Worm (Caenorhabditis elegans) whole organism, early embryonic: ENCODE data around the gene spe-19.

Experiments used
- B0310.2 ChIP-seq: sonication (generic microtip); optimal IDR thresholded peaks from 2 replicates; lab custom pipeline; 2016; ENCODE audit warnings: mild to moderate bottlenecking, missing genetic modification characterization, missing compliant biosample characterization
- F13C5.2 ChIP-seq: sonication (generic microtip); optimal IDR thresholded peaks from 2 replicates; lab custom pipeline; 2017; ENCODE audit warnings: mild to moderate bottlenecking, missing genetic modification characterization, inconsistent platforms, missing compliant biosample characterization
- aly-1 ChIP-seq: sonication (generic microtip); optimal IDR thresholded peaks from 2 replicates; lab custom pipeline; 2016; ENCODE audit warnings: missing genetic modification characterization, missing compliant biosample characterization
- ama-1 ChIP-seq: fragments of 150-350 bp; optimal IDR thresholded peaks from 2 replicates; lab custom pipeline; 2014
- ceh-13 ChIP-seq: fragments of 200-800 bp; sonication (Bioruptor generic); optimal IDR thresholded peaks from 2 replicates; lab custom pipeline; 2018; ENCODE audit warnings: mild to moderate bottlenecking, missing genetic modification characterization, missing compliant biosample characterization
- ceh-36 ChIP-seq: sonication (generic microtip); optimal IDR thresholded peaks from 2 replicates; lab custom pipeline; 2016; ENCODE audit warnings: missing genetic modification characterization, inconsistent platforms, missing compliant biosample characterization
- ets-7 ChIP-seq: sonication (generic microtip); optimal IDR thresholded peaks from 2 replicates; lab custom pipeline; 2016; ENCODE audit warnings: missing genotype, missing genetic modification characterization, missing compliant biosample characterization
- flt-1 ChIP-seq: fragments of 200-800 bp; sonication (Bioruptor generic); IDR thresholded peaks from 2 replicates; pipeline ENCODE4 v1.3.6; 2022; ENCODE audit warnings: missing genetic modification characterization, missing compliant biosample characterization
- hmbx-1 ChIP-seq: sonication (generic microtip); optimal IDR thresholded peaks from 2 replicates; lab custom pipeline; 2016; ENCODE audit warnings: mild to moderate bottlenecking, missing genetic modification characterization, missing compliant biosample characterization
- hmg-4 ChIP-seq: fragments of 200-800 bp; sonication (Bioruptor generic); optimal IDR thresholded peaks from 2 replicates; lab custom pipeline; 2018; ENCODE audit warnings: mild to moderate bottlenecking, missing genetic modification characterization, missing compliant biosample characterization
- hnd-1 ChIP-seq: sonication (generic microtip); optimal IDR thresholded peaks from 2 replicates; lab custom pipeline; 2016; ENCODE audit warnings: missing genetic modification characterization, missing compliant biosample characterization
- pes-1 ChIP-seq: fragments of 200-800 bp; sonication (Bioruptor generic); IDR thresholded peaks from 2 replicates; pipeline ENCODE4 v1.3.6; 2022; ENCODE audit warnings: missing genetic modification reagents, missing genetic modification characterization, missing compliant biosample characterization
- scrt-1 ChIP-seq: fragments of 200-800 bp; sonication (Bioruptor generic); IDR thresholded peaks from 2 replicates; pipeline ENCODE4 v1.3.6; 2022; ENCODE audit warnings: missing genetic modification characterization, missing compliant biosample characterization
- sea-1 ChIP-seq: fragments of 200-800 bp; sonication (Bioruptor generic); conservative IDR thresholded peaks from 2 replicates; pipeline ENCODE4 v1.3.6; 2022; ENCODE audit warnings: missing genetic modification characterization, missing compliant biosample characterization
- tbx-11 ChIP-seq: fragments of 200-800 bp; sonication (Bioruptor generic); IDR thresholded peaks from 2 replicates; pipeline ENCODE4 v1.3.6; 2022; ENCODE audit warnings: missing genetic modification characterization, missing compliant biosample characterization
- tbx-37 ChIP-seq: fragments of 200-800 bp; sonication (Bioruptor generic); conservative IDR thresholded peaks from 2 replicates; pipeline ENCODE4 v1.3.6; 2022; ENCODE audit warnings: missing genetic modification reagents, missing genetic modification characterization, missing compliant biosample characterization
- tra-4 ChIP-seq: sonication (generic microtip); optimal IDR thresholded peaks from 2 replicates; lab custom pipeline; 2017; ENCODE audit warnings: missing genetic modification characterization, missing compliant biosample characterization

Gene spe-19

DNA sequence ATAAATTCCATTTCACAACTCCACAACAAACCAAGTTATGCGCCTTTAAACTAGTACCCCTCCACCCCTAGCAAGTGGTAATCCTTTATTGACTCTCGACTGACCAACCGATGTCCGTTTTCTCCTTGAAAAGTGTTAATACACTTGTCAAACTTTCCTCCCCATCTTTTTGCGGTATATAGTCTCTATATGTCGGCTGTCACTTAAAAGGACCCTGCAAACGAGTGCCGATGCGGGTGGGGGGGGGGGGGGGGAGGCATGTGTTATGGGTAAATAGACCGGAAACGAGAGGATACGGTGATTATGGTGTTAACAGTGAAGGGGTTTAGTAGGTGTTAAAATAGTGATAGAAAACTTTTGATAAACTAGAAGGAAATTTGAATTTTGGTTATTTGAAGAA, 17.9 kb upstream of the spe-19 start:
- TF ChIP-seq pes-1 (GFP tag; lab: Robert Waterston, UW) (no peak), hmg-4 (GFP tag; lab: Kevin White, UChicago) (no peak), tra-4 (no peak), ama-1 (no peak), tbx-11 (GFP tag; lab: Robert Waterston, UW) (no peak), scrt-1 (GFP tag; lab: Robert Waterston, UW) (no peak), ets-7 (tag; lab: Kevin White, UChicago) (no peak)

DNA sequence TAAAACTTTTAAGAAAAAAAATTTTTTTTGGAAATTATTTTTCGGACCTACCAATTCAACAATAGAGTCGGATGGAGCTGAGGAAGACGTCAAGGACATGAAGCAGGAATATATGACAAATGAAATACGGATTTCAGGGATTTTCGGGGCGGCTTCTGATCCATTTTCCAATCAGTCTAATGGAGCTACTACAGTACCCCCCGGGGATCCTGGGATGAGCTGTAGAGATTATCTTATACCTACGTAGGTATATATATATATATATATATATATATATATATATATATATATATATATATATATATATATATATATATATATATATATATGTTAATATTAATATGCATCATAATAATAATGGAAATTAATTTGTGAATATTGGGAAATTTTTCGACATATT, 16.9 kb upstream of the spe-19 start, which contains the start of gene ttx-1:
Gene ttx-1, minus strand, starts transcription at position 101 of the 400 bp plus-strand sequence.
- TF ChIP-seq ceh-36 (tag; lab: Kevin White, UChicago) = no peak

DNA sequence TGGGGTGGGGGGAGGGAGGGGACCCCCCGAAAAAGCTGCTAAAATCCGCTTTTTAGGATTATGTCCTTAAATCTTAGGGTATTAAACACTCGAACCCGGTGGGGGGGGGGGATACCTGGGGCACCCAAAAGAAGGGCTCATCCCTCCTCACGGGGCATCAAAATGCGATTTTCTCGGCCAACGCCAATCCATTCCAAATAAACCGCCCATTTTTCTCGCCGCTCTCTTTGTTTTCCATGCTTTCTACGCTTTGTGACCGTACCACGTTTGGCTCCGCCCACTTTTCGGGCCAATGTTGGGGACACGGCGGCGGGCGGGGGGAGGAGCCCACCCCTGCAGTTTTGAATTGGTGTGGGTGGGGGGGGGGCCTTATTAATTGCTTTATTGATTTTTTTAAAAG, 14.3 kb upstream of the spe-19 start:
- TF ChIP-seq ceh-13 (no peak), ets-7 (tag; lab: Kevin White, UChicago) (no peak), hmbx-1 (tag; lab: Kevin White, UChicago) (no peak), hnd-1 (tag; lab: Kevin White, UChicago) (no peak), F13C5.2 (tag; lab: Kevin White, UChicago) (no peak), pes-1 (GFP tag; lab: Robert Waterston, UW) (0 out of 2 replicates have a peak, but pooled peaks have one; percentile 11), B0310.2 (tag; lab: Kevin White, UChicago) (no peak), scrt-1 (GFP tag; lab: Robert Waterston, UW) (0 out of 2 replicates have a peak, but pooled peaks have one; percentile 44), flt-1 (GFP tag; lab: Robert Waterston, UW) (no peak), ceh-36 (tag; lab: Kevin White, UChicago) (peak; percentile 60), ama-1 (no peak), hmg-4 (GFP tag; lab: Kevin White, UChicago) (no peak), aly-1 (no peak), tbx-11 (GFP tag; lab: Robert Waterston, UW) (no peak), sea-1 (GFP tag; lab: Robert Waterston, UW) (no peak), tbx-37 (GFP tag; lab: Robert Waterston, UW) (no peak), tra-4 (no peak)

DNA sequence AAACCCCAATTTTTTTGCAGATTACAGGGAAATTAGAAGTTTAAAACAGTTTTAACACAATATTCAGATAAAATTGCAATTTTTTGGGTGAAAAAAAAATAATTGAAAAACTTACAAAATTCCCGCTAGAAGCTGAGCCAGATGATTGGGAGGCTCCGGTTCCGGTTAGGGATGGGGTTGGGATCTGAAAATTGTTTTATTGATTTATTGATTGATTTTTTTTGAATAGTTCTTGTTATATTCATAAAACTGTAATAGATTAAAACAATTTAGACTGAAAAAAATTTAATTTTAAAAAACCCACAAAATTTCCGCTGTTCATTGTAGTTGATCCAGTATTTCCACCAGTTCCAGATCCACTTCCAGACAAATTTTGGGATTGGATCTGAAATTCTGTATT, 12.2 kb upstream of the spe-19 start:
- TF ChIP-seq hmg-4 (GFP tag; lab: Kevin White, UChicago) (no peak), tbx-11 (GFP tag; lab: Robert Waterston, UW) (no peak), B0310.2 (tag; lab: Kevin White, UChicago) (no peak), flt-1 (GFP tag; lab: Robert Waterston, UW) (no peak), pes-1 (GFP tag; lab: Robert Waterston, UW) (no peak), scrt-1 (GFP tag; lab: Robert Waterston, UW) (no peak), ceh-36 (tag; lab: Kevin White, UChicago) (no peak), ama-1 (no peak), tbx-37 (GFP tag; lab: Robert Waterston, UW) (no peak), hmbx-1 (tag; lab: Kevin White, UChicago) (no peak)

DNA sequence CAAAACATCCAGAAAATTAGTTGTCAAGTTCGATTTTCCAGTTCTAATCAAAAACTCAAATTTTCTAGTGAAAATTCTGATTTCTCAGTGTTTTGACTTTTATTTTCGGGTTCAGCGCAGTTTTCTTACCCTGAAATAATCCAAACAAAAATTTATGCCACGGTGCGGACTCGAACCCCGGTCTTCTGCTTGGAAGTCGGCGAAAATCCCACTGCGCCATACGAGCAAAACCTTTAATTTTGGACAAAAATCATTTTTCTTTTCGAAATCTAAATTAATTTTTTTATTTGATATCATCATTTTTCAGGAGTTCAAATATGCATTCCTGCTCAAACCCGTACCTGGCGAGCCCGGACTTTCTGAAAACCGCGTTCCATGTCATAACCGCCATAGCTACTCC, 1.9 kb upstream of the spe-19 start, which contains the start of gene srh-233:
Gene srh-233, plus strand, starts transcription at position 301 of the 400 bp plus-strand sequence.
- TF ChIP-seq tbx-37 (GFP tag; lab: Robert Waterston, UW) (no peak), ceh-36 (tag; lab: Kevin White, UChicago) (no peak), B0310.2 (tag; lab: Kevin White, UChicago) (no peak), flt-1 (GFP tag; lab: Robert Waterston, UW) (no peak), hmg-4 (GFP tag; lab: Kevin White, UChicago) (no peak), scrt-1 (GFP tag; lab: Robert Waterston, UW) (no peak), hmbx-1 (tag; lab: Kevin White, UChicago) (no peak), hnd-1 (tag; lab: Kevin White, UChicago) (no peak), tbx-11 (GFP tag; lab: Robert Waterston, UW) (no peak), aly-1 (no peak), tra-4 (no peak), pes-1 (GFP tag; lab: Robert Waterston, UW) (no peak), ets-7 (tag; lab: Kevin White, UChicago) (no peak), ama-1 (no peak), ceh-13 (no peak), sea-1 (GFP tag; lab: Robert Waterston, UW) (no peak)

DNA sequence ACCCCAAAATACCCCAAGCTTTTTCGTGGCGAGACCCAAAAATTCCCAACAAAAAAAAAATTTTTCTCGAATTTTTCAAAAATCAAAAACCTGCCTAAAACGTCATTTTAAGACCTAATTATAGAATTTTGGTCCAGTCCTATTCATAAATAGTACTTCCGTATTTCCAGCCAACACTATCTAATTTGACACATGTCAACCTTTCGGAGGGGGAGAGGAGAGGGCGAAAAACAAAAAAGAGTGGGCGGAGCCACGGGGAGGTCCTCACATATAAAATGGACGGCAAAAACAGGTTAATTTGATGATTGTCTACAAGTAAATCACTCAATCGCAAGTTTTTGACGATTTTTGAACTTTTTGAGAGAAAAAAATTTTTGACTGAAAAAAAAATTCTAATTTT, 9.9 kb downstream of the spe-19 start, which contains the start of gene Y113G7A.16:
Gene Y113G7A.16, plus strand, starts transcription at position 301 of the 400 bp plus-strand sequence.
- no peak for TF ChIP-seq ets-7 (tag; lab: Kevin White, UChicago)
- no peak for TF ChIP-seq aly-1
- TF ChIP-seq flt-1 (GFP tag; lab: Robert Waterston, UW) = no peak
- no peak for TF ChIP-seq hmg-4 (GFP tag; lab: Kevin White, UChicago)
- no peak for TF ChIP-seq ceh-36 (tag; lab: Kevin White, UChicago)
- TF ChIP-seq hmbx-1 (tag; lab: Kevin White, UChicago) = no peak

DNA sequence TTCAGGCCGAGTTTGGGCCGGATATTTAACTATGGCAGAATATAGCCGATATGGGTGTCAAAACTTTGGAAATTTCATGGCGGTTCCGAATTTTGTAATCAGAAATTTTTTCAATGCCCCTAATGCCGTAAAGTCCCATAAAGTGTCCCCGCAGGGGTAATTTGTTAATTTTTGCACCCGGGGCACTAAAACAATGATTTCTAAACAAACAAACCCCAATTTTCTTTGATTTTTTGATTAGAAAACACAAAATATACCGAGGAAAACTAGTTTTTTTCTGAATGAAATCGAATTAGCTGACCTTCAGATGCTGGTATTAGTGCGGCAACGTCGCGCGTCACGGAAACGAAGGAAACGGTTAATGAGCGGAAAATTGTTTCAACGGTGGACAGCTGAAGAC, 12.3 kb downstream of the spe-19 start:
- TF ChIP-seq ceh-13 (no peak), hmg-4 (GFP tag; lab: Kevin White, UChicago) (no peak)

DNA sequence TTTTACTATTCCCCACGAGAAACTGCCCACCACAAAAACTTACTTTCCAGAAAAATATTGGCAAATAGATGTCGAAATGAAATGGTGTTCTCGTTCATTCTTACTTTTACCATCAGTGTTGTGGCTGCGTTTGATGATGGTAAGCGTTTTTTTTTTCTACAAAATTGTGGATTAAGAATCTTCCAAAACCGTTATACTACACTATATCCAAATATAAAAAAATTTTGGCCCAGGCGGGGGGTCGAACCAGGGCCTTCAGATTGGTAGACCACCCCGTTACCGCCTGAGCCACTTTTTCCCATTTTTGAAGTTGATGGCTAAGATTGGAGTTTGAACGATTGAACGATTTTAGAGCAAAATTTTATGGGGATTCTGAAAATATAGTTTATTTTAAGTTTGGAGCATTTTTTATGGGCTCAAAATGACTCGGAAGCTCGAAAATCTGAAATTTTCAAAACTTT, 24.2 kb downstream of the spe-19 start, which contains the start of gene lgc-55:
Gene lgc-55, plus strand, starts transcription at position 51 of the 461 bp plus-strand sequence.
- no peak for TF ChIP-seq pes-1 (GFP tag; lab: Robert Waterston, UW)
- no peak for TF ChIP-seq F13C5.2 (tag; lab: Kevin White, UChicago)
- no peak for TF ChIP-seq flt-1 (GFP tag; lab: Robert Waterston, UW)
- TF ChIP-seq tra-4 = no peak
- no peak for TF ChIP-seq tbx-11 (GFP tag; lab: Robert Waterston, UW)
- no peak for TF ChIP-seq ceh-36 (tag; lab: Kevin White, UChicago)
- TF ChIP-seq B0310.2 (tag; lab: Kevin White, UChicago) = no peak
- no peak for TF ChIP-seq ama-1
- no peak for TF ChIP-seq tbx-37 (GFP tag; lab: Robert Waterston, UW)
- TF ChIP-seq ceh-13 = no peak
